Worm (Caenorhabditis elegans): ENCODE data around the gene str-170.

DNA sequence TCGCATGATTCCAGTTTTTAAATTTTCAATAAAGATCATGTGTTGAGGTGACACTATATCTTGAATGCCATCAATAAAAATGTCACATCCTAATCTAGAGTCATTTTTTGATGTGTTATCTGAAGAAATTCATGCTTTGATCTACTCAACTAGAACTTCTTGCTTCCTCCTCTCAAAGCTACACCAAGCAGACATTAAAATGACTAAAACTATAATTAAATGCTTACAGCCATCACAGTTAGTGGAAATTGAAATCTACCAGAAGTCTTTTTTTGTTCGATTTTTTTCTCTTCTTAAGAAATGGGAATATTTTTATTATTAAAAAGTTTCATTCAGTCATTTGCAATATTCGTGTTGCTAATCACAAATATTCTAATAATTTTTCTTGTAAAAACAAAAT lies 40.6 kb downstream of the str-170 start, which contains the start of gene str-158:
- TF ChIP-seq him-1 (tag; optimal IDR thresholded peaks at IDR 0.05) (no peak), dao-5 (tag; optimal IDR thresholded peaks at IDR 0.05) (no peak)

All from whole organism, L4/young adult.